Worm (Caenorhabditis elegans): ENCODE results near the gene clc-20.

ce11 chrIII:880840-881239 lies 8.5 kb downstream of the clc-20 start:
- TF ChIP-seq pqm-1 (tag; optimal IDR thresholded peaks at IDR 0.05) (no peak), zag-1 (tag; optimal IDR thresholded peaks at IDR 0.05) (no peak), lin-39 (tag; optimal IDR thresholded peaks at IDR 0.05) (no peak), aly-2 (tag; optimal IDR thresholded peaks at IDR 0.05) (no peak), ama-1 (optimal IDR thresholded peaks at IDR 0.05) (no peak), unc-62 (GFP tag; optimal IDR thresholded peaks at IDR 0.05) (no peak), mdl-1 (tag; optimal IDR thresholded peaks at IDR 0.05) (no peak)
